Worm (Caenorhabditis elegans) whole organism, young adult: Measurements from ENCODE around the gene acdh-2.

Experiments used
- B0261.1 ChIP-seq: sonication (generic microtip); optimal IDR thresholded peaks from 2 replicates; lab custom pipeline; 2016; ENCODE audit warnings: mild to moderate bottlenecking, missing genetic modification characterization, moderate library complexity, missing compliant biosample characterization
- B0336.3 ChIP-seq: fragments of 200-800 bp; sonication (Bioruptor generic); IDR thresholded peaks from 2 replicates; pipeline ENCODE4 v1.3.6; 2022; ENCODE audit warnings: missing genetic modification characterization, missing compliant biosample characterization
- F39B2.1 ChIP-seq: fragments of 200-800 bp; sonication (Bioruptor generic); IDR thresholded peaks from 2 replicates; pipeline ENCODE4 v1.3.6; 2022; ENCODE audit warnings: missing genetic modification reagents, missing genetic modification characterization, missing compliant biosample characterization
- F55B11.4 ChIP-seq: sonication (generic microtip); optimal IDR thresholded peaks from 2 replicates; lab custom pipeline; 2016; ENCODE audit warnings: missing compliant biosample characterization, missing genetic modification characterization, borderline replicate concordance; ENCODE audit not compliant: insufficient read depth
- F57A8.1 ChIP-seq: fragments of 200-800 bp; sonication (Bioruptor generic); optimal IDR thresholded peaks from 2 replicates; lab custom pipeline; 2018; ENCODE audit warnings: mild to moderate bottlenecking, missing genetic modification characterization, moderate library complexity, missing compliant biosample characterization
- T26A5.8 ChIP-seq: sonication (generic microtip); optimal IDR thresholded peaks from 2 replicates; lab custom pipeline; 2016; ENCODE audit warnings: missing genetic modification characterization, missing compliant biosample characterization
- cebp-1 ChIP-seq, 2 experiments: fragments of 200-800 bp in 1 of 2; sonication (Bioruptor generic) in 1 of 2; sonication (generic microtip) in 1 of 2; IDR thresholded peaks in 1 of 2; optimal IDR thresholded peaks in 1 of 2; 2 replicates each; pipeline versions ENCODE4 v1.3.6 to Lab custom; 2017 to 2022; ENCODE audit warnings: missing compliant biosample characterization in 2 of 2, missing genetic modification characterization in 2 of 2, mild to moderate bottlenecking in 1 of 2, missing genetic modification reagents in 1 of 2, moderate library complexity in 1 of 2
- ceh-100 ChIP-seq: fragments of 200-800 bp; sonication (Bioruptor generic); IDR thresholded peaks from 2 replicates; pipeline ENCODE4 v1.3.6; 2022; ENCODE audit warnings: missing genetic modification reagents, missing genetic modification characterization, missing compliant biosample characterization
- nhr-179 ChIP-seq: sonication (generic microtip); optimal IDR thresholded peaks from 2 replicates; lab custom pipeline; 2016; ENCODE audit warnings: mild to moderate bottlenecking, missing genetic modification characterization, missing compliant biosample characterization
- pha-4 ChIP-seq: fragments of 150-350 bp; sonication (generic microtip); optimal IDR thresholded peaks from 2 replicates; lab custom pipeline; 2014; ENCODE audit warnings: missing biosample characterization, missing genetic modification reagents, missing genetic modification characterization
- unc-62 ChIP-seq: fragments of 150-350 bp; optimal IDR thresholded peaks from 2 replicates; lab custom pipeline; 2014; ENCODE audit warnings: missing biosample characterization, missing genetic modification reagents, missing genetic modification characterization

ce11 chrII:5594210-5594764 lies 47.0 kb upstream of the acdh-2 start, which contains the start of gene ttc-4:
- TF ChIP-seq B0336.3 (GFP tag; lab: Robert Waterston, UW) (no peak), ceh-100 (GFP tag; lab: Robert Waterston, UW) (peak; percentile 93), B0261.1 (no peak), F39B2.1 (GFP tag; lab: Robert Waterston, UW) (no peak), nhr-179 (tag; lab: Kevin White, UChicago) (no peak), unc-62 (no peak), F55B11.4 (tag; lab: Kevin White, UChicago) (no peak), cebp-1 (GFP tag; IDR thresholded peaks at IDR 0.05; lab: Robert Waterston, UW) (no peak), cebp-1 (tag; optimal IDR thresholded peaks at IDR 0.05; lab: Kevin White, UChicago) (no peak), T26A5.8 (no peak), F57A8.1 (GFP tag; lab: Kevin White, UChicago) (no peak), pha-4 (tag; lab: Kevin White, UChicago) (no peak)
